Fruit fly (Drosophila melanogaster) whole organism, embryonic: ENCODE data around the gene Ndfip.

Experiments
- Abd-B ChIP-seq: fragments of 200-800 bp; sonication (Bioruptor generic); optimal IDR thresholded peaks from 2 replicates; lab custom pipeline; 2018; ENCODE audit warnings: missing biosample characterization, mild to moderate bottlenecking, missing genetic modification characterization, moderate library complexity
- B-H2 ChIP-seq: fragments of 200-800 bp; sonication (Bioruptor generic); optimal IDR thresholded peaks from 2 replicates; lab custom pipeline; 2018; ENCODE audit warnings: missing biosample characterization, mild to moderate bottlenecking, missing genetic modification characterization
- BEAF-32 ChIP-seq: fragments of 200-800 bp; sonication (Bioruptor generic); optimal IDR thresholded peaks from 3 replicates; lab custom pipeline; 2017; ENCODE audit warnings: missing biosample characterization, missing genetic modification characterization, mild to moderate bottlenecking, moderate library complexity, missing genetic modification reagents
- Bdp1 ChIP-seq: fragments of 200-800 bp; sonication (Bioruptor generic); optimal IDR thresholded peaks from 3 replicates; lab custom pipeline; 2016; ENCODE audit warnings: missing biosample characterization, missing genetic modification characterization
- BtbVII ChIP-seq: fragments of 200-800 bp; sonication (Bioruptor generic); optimal IDR thresholded peaks from 3 replicates; lab custom pipeline; 2017; ENCODE audit warnings: missing biosample characterization, mild to moderate bottlenecking, missing genetic modification characterization
- CG10462 ChIP-seq: fragments of 200-800 bp; sonication (Bioruptor generic); optimal IDR thresholded peaks from 2 replicates; lab custom pipeline; 2016; ENCODE audit warnings: missing biosample characterization, missing genetic modification characterization
- CG11398 ChIP-seq: fragments of 200-800 bp; sonication (Bioruptor generic); optimal IDR thresholded peaks from 2 replicates; lab custom pipeline; 2016; ENCODE audit warnings: missing biosample characterization, missing genetic modification characterization
- CG12071 ChIP-seq: fragments of 200-800 bp; sonication (Bioruptor generic); optimal IDR thresholded peaks from 3 replicates; lab custom pipeline; 2018; ENCODE audit warnings: missing biosample characterization, mild to moderate bottlenecking, missing genetic modification characterization
- CG12391 ChIP-seq: fragments of 200-800 bp; sonication (Bioruptor generic); optimal IDR thresholded peaks from 3 replicates; lab custom pipeline; 2018; ENCODE audit warnings: missing biosample characterization, mild to moderate bottlenecking, missing genetic modification characterization, moderate library complexity
- CG13287 ChIP-seq: fragments of 200-800 bp; sonication (Bioruptor generic); IDR thresholded peaks from 2 replicates; pipeline ENCODE4 v1.3.6; 2022; ENCODE audit warnings: missing biosample characterization, missing genetic modification characterization; ENCODE audit not compliant: partially characterized antibody
- CG13624 ChIP-seq: fragments of 200-800 bp; sonication (Bioruptor generic); optimal IDR thresholded peaks from 2 replicates; lab custom pipeline; 2016; ENCODE audit warnings: missing biosample characterization, missing genetic modification characterization
- CG14667 ChIP-seq: fragments of 200-800 bp; sonication (Bioruptor generic); IDR thresholded peaks from 2 replicates; pipeline ENCODE4 v1.3.6; 2022; ENCODE audit warnings: missing biosample characterization, missing genetic modification characterization
- CG16815 ChIP-seq: fragments of 200-800 bp; sonication (Bioruptor generic); optimal IDR thresholded peaks from 3 replicates; lab custom pipeline; 2017; ENCODE audit warnings: missing biosample characterization, mild to moderate bottlenecking, missing genetic modification characterization
- CG17802 ChIP-seq: fragments of 200-800 bp; sonication (Bioruptor generic); optimal IDR thresholded peaks from 2 replicates; lab custom pipeline; 2018; ENCODE audit warnings: missing biosample characterization, mild to moderate bottlenecking, missing genetic modification characterization, moderate library complexity
- CG18011 ChIP-seq: fragments of 200-800 bp; sonication (Bioruptor generic); optimal IDR thresholded peaks from 2 replicates; lab custom pipeline; 2017; ENCODE audit warnings: missing biosample characterization, missing genetic modification characterization, mild to moderate bottlenecking, moderate library complexity, missing genotype
- CG30431 ChIP-seq: fragments of 200-800 bp; sonication (Bioruptor generic); optimal IDR thresholded peaks from 2 replicates; lab custom pipeline; 2017; ENCODE audit warnings: missing biosample characterization, missing genetic modification characterization
- CG4282 ChIP-seq: fragments of 200-800 bp; sonication (Bioruptor generic); optimal IDR thresholded peaks from 2 replicates; lab custom pipeline; 2016; ENCODE audit warnings: missing biosample characterization, missing genetic modification characterization
- CG43689 ChIP-seq: fragments of 200-800 bp; sonication (Bioruptor generic); IDR thresholded peaks from 2 replicates; pipeline ENCODE4 v1.3.6; 2022; ENCODE audit warnings: missing biosample characterization, missing genetic modification characterization
- CG6254 ChIP-seq: fragments of 200-800 bp; sonication (Bioruptor generic); optimal IDR thresholded peaks from 3 replicates; lab custom pipeline; 2017; ENCODE audit warnings: mild to moderate bottlenecking, missing biosample characterization, missing genetic modification reagents, missing genetic modification characterization
- CG9817 ChIP-seq: fragments of 200-800 bp; sonication (Bioruptor generic); optimal IDR thresholded peaks from 2 replicates; lab custom pipeline; 2018; ENCODE audit warnings: missing biosample characterization, mild to moderate bottlenecking, missing genetic modification characterization, moderate library complexity
- CHES-1-like ChIP-seq: fragments of 200-800 bp; sonication (Bioruptor generic); optimal IDR thresholded peaks from 2 replicates; lab custom pipeline; 2016; ENCODE audit warnings: missing biosample characterization, missing genetic modification characterization
- Camta ChIP-seq: fragments of 200-800 bp; sonication (Bioruptor generic); optimal IDR thresholded peaks from 2 replicates; lab custom pipeline; 2016; ENCODE audit warnings: missing biosample characterization, missing genetic modification characterization
- D ChIP-seq, 2 experiments: fragments of 200-800 bp in 1 of 2; fragments of >200 bp in 1 of 2; sonication (Bioruptor generic) in 1 of 2; optimal IDR thresholded peaks; 2 replicates in 1 of 2; 3 replicates in 1 of 2; lab custom pipeline; 2017; ENCODE audit warnings: mild to moderate bottlenecking in 1 of 2, missing biosample characterization in 1 of 2, missing genetic modification characterization in 1 of 2, missing genetic modification reagents in 1 of 2
- Eip74EF ChIP-seq, 2 experiments: fragments of 200-800 bp in 1 of 2; fragments of >200 bp in 1 of 2; sonication (Bioruptor generic) in 1 of 2; optimal IDR thresholded peaks; 2 replicates each; lab custom pipeline; 2017 to 2019; ENCODE audit warnings: missing biosample characterization in 2 of 2, missing genetic modification characterization in 2 of 2, mild to moderate bottlenecking in 1 of 2, moderate library complexity in 1 of 2
- Hmr ChIP-seq: fragments of 200-800 bp; sonication (Bioruptor generic); optimal IDR thresholded peaks from 3 replicates; lab custom pipeline; 2017; ENCODE audit warnings: mild to moderate bottlenecking, missing biosample characterization, missing genetic modification reagents, missing genetic modification characterization
- Optix ChIP-seq: fragments of 200-800 bp; sonication (Bioruptor generic); IDR thresholded peaks from 3 replicates; pipeline ENCODE4 v1.3.6; 2022; ENCODE audit warnings: missing biosample characterization, missing genetic modification characterization
- Poxn ChIP-seq: fragments of 200-800 bp; sonication (Bioruptor generic); IDR thresholded peaks from 2 replicates; pipeline ENCODE4 v1.3.6; 2022; ENCODE audit warnings: missing biosample characterization, missing genetic modification characterization
- Scr ChIP-seq: fragments of 200-800 bp; sonication (Bioruptor generic); IDR thresholded peaks from 2 replicates; pipeline ENCODE4 v1.3.6; 2022; ENCODE audit warnings: missing biosample characterization, missing genetic modification characterization; ENCODE audit not compliant: partially characterized antibody
- Sin3A ChIP-seq: fragments of >200 bp; optimal IDR thresholded peaks from 2 replicates; lab custom pipeline; 2018
- amos ChIP-seq: fragments of 200-800 bp; sonication (Bioruptor generic); IDR thresholded peaks from 2 replicates; pipeline ENCODE4 v1.3.6; 2022; ENCODE audit warnings: missing biosample characterization, missing genetic modification characterization; ENCODE audit not compliant: partially characterized antibody
- bigmax ChIP-seq: fragments of 200-800 bp; sonication (Bioruptor generic); optimal IDR thresholded peaks from 2 replicates; lab custom pipeline; 2018; ENCODE audit warnings: missing biosample characterization, mild to moderate bottlenecking, missing genetic modification characterization
- chinmo ChIP-seq: fragments of 200-800 bp; sonication (Bioruptor generic); IDR thresholded peaks from 4 replicates; pipeline ENCODE4 v1.3.6; 2022; ENCODE audit warnings: missing biosample characterization, missing genetic modification characterization; ENCODE audit not compliant: partially characterized antibody
- chm ChIP-seq: fragments of 200-800 bp; sonication (Bioruptor generic); IDR thresholded peaks from 2 replicates; pipeline ENCODE4 v1.3.6; 2022; ENCODE audit warnings: missing biosample characterization, missing genetic modification characterization
- corto ChIP-seq: fragments of 200-800 bp; sonication (Bioruptor generic); optimal IDR thresholded peaks from 2 replicates; lab custom pipeline; 2016; ENCODE audit warnings: missing biosample characterization, mild to moderate bottlenecking, missing genetic modification characterization, moderate library complexity
- en ChIP-seq: fragments of 200-800 bp; sonication (Bioruptor generic); optimal IDR thresholded peaks from 2 replicates; lab custom pipeline; 2016; ENCODE audit warnings: missing biosample characterization, missing genetic modification characterization
- eve ChIP-seq, 2 experiments: fragments of >200 bp; optimal IDR thresholded peaks; 2 replicates each; lab custom pipeline; 2017; ENCODE audit warnings: missing biosample characterization in 2 of 2, missing genetic modification characterization in 2 of 2
- fu2 ChIP-seq: fragments of 200-800 bp; sonication (Bioruptor generic); optimal IDR thresholded peaks from 2 replicates; lab custom pipeline; 2016; ENCODE audit warnings: missing biosample characterization, missing genetic modification characterization
- gcm ChIP-seq: fragments of 200-800 bp; sonication (Bioruptor generic); optimal IDR thresholded peaks from 2 replicates; lab custom pipeline; 2019; ENCODE audit warnings: missing biosample characterization, mild to moderate bottlenecking, missing genetic modification characterization, moderate library complexity
- hbn ChIP-seq: fragments of 200-800 bp; sonication (Bioruptor generic); IDR thresholded peaks from 2 replicates; pipeline ENCODE4 v1.3.6; 2022; ENCODE audit warnings: missing biosample characterization, missing genetic modification characterization; ENCODE audit not compliant: partially characterized antibody
- jigr1 ChIP-seq: fragments of 200-800 bp; sonication (Bioruptor generic); IDR thresholded peaks from 3 replicates; pipeline ENCODE4 v1.3.6; 2022; ENCODE audit warnings: missing biosample characterization, missing genetic modification characterization
- jing ChIP-seq: fragments of 200-800 bp; sonication (Bioruptor generic); optimal IDR thresholded peaks from 2 replicates; lab custom pipeline; 2018; ENCODE audit warnings: missing biosample characterization, mild to moderate bottlenecking, missing genetic modification characterization
- knrl ChIP-seq: fragments of 200-800 bp; sonication (Bioruptor generic); IDR thresholded peaks from 3 replicates; pipeline ENCODE4 v1.3.6; 2022; ENCODE audit warnings: missing biosample characterization, missing genetic modification characterization; ENCODE audit not compliant: partially characterized antibody
- mld ChIP-seq: fragments of 200-800 bp; sonication (Bioruptor generic); IDR thresholded peaks from 3 replicates; pipeline ENCODE4 v1.3.6; 2022; ENCODE audit warnings: missing biosample characterization, missing genetic modification characterization; ENCODE audit not compliant: partially characterized antibody
- onecut ChIP-seq: fragments of 200-800 bp; sonication (Bioruptor generic); IDR thresholded peaks from 2 replicates; pipeline ENCODE4 v1.3.6; 2022; ENCODE audit warnings: missing biosample characterization, missing genetic modification characterization
- org-1 ChIP-seq: fragments of 200-800 bp; sonication (Bioruptor generic); optimal IDR thresholded peaks from 2 replicates; lab custom pipeline; 2017; ENCODE audit warnings: missing biosample characterization, missing genetic modification characterization
- schlank ChIP-seq: fragments of 200-800 bp; sonication (Bioruptor generic); optimal IDR thresholded peaks from 2 replicates; lab custom pipeline; 2018; ENCODE audit warnings: missing biosample characterization, mild to moderate bottlenecking, missing genetic modification characterization
- slbo ChIP-seq: fragments of 200-800 bp; sonication (Bioruptor generic); IDR thresholded peaks from 2 replicates; pipeline ENCODE4 v1.3.6; 2022; ENCODE audit warnings: missing biosample characterization, missing genetic modification characterization
- sqz ChIP-seq: fragments of 200-800 bp; sonication (Bioruptor generic); optimal IDR thresholded peaks from 3 replicates; lab custom pipeline; 2018; ENCODE audit warnings: missing biosample characterization, mild to moderate bottlenecking, missing genetic modification characterization
- tll ChIP-seq, 2 experiments: fragments of 200-800 bp in 1 of 2; fragments of >200 bp in 1 of 2; sonication (Bioruptor generic) in 1 of 2; optimal IDR thresholded peaks; 2 replicates each; lab custom pipeline; 2017 to 2019; ENCODE audit warnings: missing biosample characterization in 2 of 2, missing genetic modification characterization in 2 of 2, mild to moderate bottlenecking in 1 of 2, moderate library complexity in 1 of 2
- zen ChIP-seq: fragments of 200-800 bp; sonication (Bioruptor generic); optimal IDR thresholded peaks from 3 replicates; lab custom pipeline; 2018; ENCODE audit warnings: missing biosample characterization, mild to moderate bottlenecking, missing genetic modification characterization, moderate library complexity

Ndfip gene

DNA sequence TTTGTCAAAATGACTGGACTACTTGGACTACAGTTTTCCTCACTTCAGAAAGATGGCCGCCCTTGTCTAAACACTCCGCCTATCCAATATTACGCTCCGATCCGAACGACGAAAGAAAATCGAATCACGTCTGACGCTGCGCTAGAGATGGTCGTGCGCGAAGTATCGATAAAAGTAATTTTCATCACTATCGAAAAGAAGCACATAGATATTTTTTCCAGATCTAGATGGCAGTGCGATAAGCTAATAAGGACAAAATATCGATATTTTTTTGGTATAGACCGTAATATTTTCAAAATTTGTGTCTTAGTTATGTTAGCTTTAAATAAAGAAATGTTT is 9.2 kb downstream of the Ndfip start, which contains the start of gene Pep:
Gene Pep, minus strand, starts transcription at position 131 of the 339 bp plus-strand sequence.
- TF ChIP-seq mld (GFP tag; lab: Robert Waterston, UW), result peak; percentile 97
- TF ChIP-seq BtbVII, result peak; percentile 59
- peak; percentile 66 for TF ChIP-seq CG10462
- no peak for TF ChIP-seq tll (GFP tag; optimal IDR thresholded peaks at IDR 0.05; lab: Kevin White, UChicago)
- peak; percentile 3 for TF ChIP-seq Sin3A (lab: Kevin White, UChicago)
- no peak for TF ChIP-seq Bdp1
- TF ChIP-seq Hmr (GFP tag; lab: Kevin White, UChicago), result peak; percentile 38
- no peak for TF ChIP-seq Eip74EF (GFP tag; optimal IDR thresholded peaks at IDR 0.05; lab: Kevin White, UChicago)
- TF ChIP-seq CG12391 (tag; lab: Kevin White, UChicago), result peak; percentile 52
- no peak for TF ChIP-seq CG6254 (GFP tag; lab: Kevin White, UChicago)
- TF ChIP-seq BEAF-32 (GFP tag; lab: Kevin White, UChicago), result peak; percentile 99
- TF ChIP-seq CG14667 (GFP tag; lab: Robert Waterston, UW), result no peak
- TF ChIP-seq D (optimal IDR thresholded peaks at IDR 0.05; lab: Kevin White, UChicago), result no peak
- TF ChIP-seq D (GFP tag; optimal IDR thresholded peaks at IDR 0.05; lab: Kevin White, UChicago), result no peak
- TF ChIP-seq CG4282, result peak; percentile 34
- no peak for TF ChIP-seq jing
- no peak; the same call in 1 of the 2 replicates for TF ChIP-seq chm (GFP tag; lab: Robert Waterston, UW)
- TF ChIP-seq CG13287 (GFP tag; lab: Robert Waterston, UW), result peak; percentile 98
- TF ChIP-seq slbo (GFP tag; lab: Robert Waterston, UW), result no peak; the same call in 1 of the 2 replicates
- TF ChIP-seq amos (GFP tag; lab: Robert Waterston, UW), result peak; percentile 99
- TF ChIP-seq knrl (GFP tag; lab: Robert Waterston, UW), result peak; percentile 99
- TF ChIP-seq Abd-B (GFP tag; lab: Kevin White, UChicago), result no peak
- no peak for TF ChIP-seq Optix (GFP tag; lab: Robert Waterston, UW)
- no peak for TF ChIP-seq bigmax (GFP tag; lab: Kevin White, UChicago)
- TF ChIP-seq jigr1, result no peak; the same call in 2 of the 3 replicates
- TF ChIP-seq CG18011 (GFP tag; lab: Kevin White, UChicago), result no peak
- TF ChIP-seq schlank (tag; lab: Kevin White, UChicago), result no peak
- TF ChIP-seq CG12071, result no peak
- no peak for TF ChIP-seq en (GFP tag; lab: Kevin White, UChicago)
- no peak for TF ChIP-seq Poxn (GFP tag; lab: Robert Waterston, UW)
- peak; percentile 73 for TF ChIP-seq onecut (GFP tag; lab: Robert Waterston, UW)
- no peak for TF ChIP-seq org-1
- TF ChIP-seq gcm (GFP tag; lab: Kevin White, UChicago), result peak; percentile 10
- TF ChIP-seq Scr, result peak; percentile 98
- TF ChIP-seq CG9817 (tag; lab: Kevin White, UChicago), result no peak
- TF ChIP-seq CG43689 (GFP tag; lab: Robert Waterston, UW), result no peak
- TF ChIP-seq chinmo, result peak; percentile 97
- TF ChIP-seq zen (tag; lab: Kevin White, UChicago), result peak; percentile 69
- no peak for TF ChIP-seq CG30431 (GFP tag; lab: Kevin White, UChicago)
- TF ChIP-seq corto (GFP tag; lab: Kevin White, UChicago), result no peak
- peak; percentile 99 for TF ChIP-seq hbn (GFP tag; lab: Robert Waterston, UW)
- TF ChIP-seq fu2 (GFP tag; lab: Kevin White, UChicago), result no peak
- peak; percentile 56 for TF ChIP-seq CHES-1-like (GFP tag; lab: Kevin White, UChicago)
- no peak for TF ChIP-seq eve (GFP tag; optimal IDR thresholded peaks at IDR 0.05; lab: Kevin White, UChicago)
- peak; percentile 60 for TF ChIP-seq B-H2
- no peak for TF ChIP-seq sqz (GFP tag; lab: Kevin White, UChicago)
- no peak for TF ChIP-seq CG16815 (GFP tag; lab: Kevin White, UChicago)
- TF ChIP-seq CG13624 (GFP tag; lab: Kevin White, UChicago), result peak; percentile 81
- TF ChIP-seq CG11398, result no peak
- peak; percentile 4 for TF ChIP-seq Camta (GFP tag; lab: Kevin White, UChicago)
- TF ChIP-seq CG17802 (tag; lab: Kevin White, UChicago), result peak; percentile 54
